Fruit fly (Drosophila melanogaster) whole organism, adult: ENCODE data around the gene mag.

ENCODE experiments used
- CG11617 ChIP-seq: fragments of 200-800 bp; sonication (Bioruptor generic); optimal IDR thresholded peaks from 2 replicates; lab custom pipeline; 2017; ENCODE audit warnings: mild to moderate bottlenecking, missing biosample characterization, missing genetic modification reagents, missing genetic modification characterization
- CG12768 ChIP-seq: fragments of 200-800 bp; sonication (Bioruptor generic); optimal IDR thresholded peaks from 2 replicates; lab custom pipeline; 2017; ENCODE audit warnings: missing biosample characterization, missing genetic modification characterization, mild to moderate bottlenecking, moderate library complexity, missing genetic modification reagents
- CG14711 ChIP-seq: fragments of 200-800 bp; sonication (Bioruptor generic); optimal IDR thresholded peaks from 2 replicates; lab custom pipeline; 2018; ENCODE audit warnings: missing biosample characterization, mild to moderate bottlenecking, missing genetic modification characterization, moderate library complexity
- CG1620 ChIP-seq: fragments of 200-800 bp; sonication (Bioruptor generic); optimal IDR thresholded peaks from 2 replicates; lab custom pipeline; 2016; ENCODE audit warnings: missing biosample characterization, missing genetic modification characterization
- CG33017 ChIP-seq: fragments of 200-800 bp; sonication (Bioruptor generic); optimal IDR thresholded peaks from 2 replicates; lab custom pipeline; 2018; ENCODE audit warnings: missing biosample characterization, mild to moderate bottlenecking, missing genetic modification characterization, moderate library complexity
- CG5204 ChIP-seq: fragments of 200-800 bp; sonication (Bioruptor generic); optimal IDR thresholded peaks from 2 replicates; lab custom pipeline; 2016; ENCODE audit warnings: missing biosample characterization, missing genetic modification characterization
- CG7045 ChIP-seq: fragments of 200-800 bp; sonication (Bioruptor generic); optimal IDR thresholded peaks from 2 replicates; lab custom pipeline; 2017; ENCODE audit warnings: missing biosample characterization, mild to moderate bottlenecking, missing genetic modification characterization
- CG7101 ChIP-seq: fragments of 200-800 bp; sonication (Bioruptor generic); optimal IDR thresholded peaks from 2 replicates; lab custom pipeline; 2018; ENCODE audit warnings: missing biosample characterization, mild to moderate bottlenecking, missing genetic modification characterization, moderate library complexity
- Clk ChIP-seq: fragments of 200-800 bp; sonication (Bioruptor generic); optimal IDR thresholded peaks from 2 replicates; lab custom pipeline; 2017; ENCODE audit warnings: missing biosample characterization, missing genetic modification characterization
- Crg-1 ChIP-seq: fragments of 200-800 bp; sonication (Bioruptor generic); optimal IDR thresholded peaks from 2 replicates; lab custom pipeline; 2016; ENCODE audit warnings: missing biosample characterization, missing genetic modification characterization
- Hr96 ChIP-seq: fragments of 200-800 bp; sonication (Bioruptor generic); optimal IDR thresholded peaks from 2 replicates; lab custom pipeline; 2016; ENCODE audit warnings: missing biosample characterization, missing genetic modification characterization
- Mnt ChIP-seq: fragments of 200-800 bp; sonication (Bioruptor generic); optimal IDR thresholded peaks from 2 replicates; lab custom pipeline; 2016; ENCODE audit warnings: missing biosample characterization, mild to moderate bottlenecking, missing genetic modification characterization
- bab1 ChIP-seq: fragments of 200-800 bp; sonication (Bioruptor generic); optimal IDR thresholded peaks from 3 replicates; lab custom pipeline; 2019; ENCODE audit warnings: missing biosample characterization, mild to moderate bottlenecking, missing genetic modification characterization, moderate library complexity
- cic ChIP-seq: fragments of 200-800 bp; sonication (Bioruptor generic); optimal IDR thresholded peaks from 2 replicates; lab custom pipeline; 2017; ENCODE audit warnings: missing biosample characterization, mild to moderate bottlenecking, missing genetic modification characterization, moderate library complexity
- cnc ChIP-seq, 2 experiments: fragments of >200 bp; optimal IDR thresholded peaks; 2 replicates each; lab custom pipeline; 2017
- kay ChIP-seq: fragments of 200-800 bp; sonication (Bioruptor generic); peaks from one replicate; lab custom pipeline; 2016; ENCODE audit warnings: missing biosample characterization, missing genetic modification characterization, borderline replicate concordance
- ovo ChIP-seq: fragments of 200-800 bp; sonication (Bioruptor generic); optimal IDR thresholded peaks from 2 replicates; lab custom pipeline; 2016; ENCODE audit warnings: missing biosample characterization, missing genetic modification characterization
- pad ChIP-seq: fragments of 200-800 bp; sonication (Bioruptor generic); optimal IDR thresholded peaks from 3 replicates; lab custom pipeline; 2017; ENCODE audit warnings: missing biosample characterization, missing genetic modification characterization, mild to moderate bottlenecking, moderate library complexity, missing genetic modification reagents
- tj ChIP-seq: fragments of 200-800 bp; sonication (Bioruptor generic); optimal IDR thresholded peaks from 3 replicates; lab custom pipeline; 2017; ENCODE audit warnings: missing biosample characterization, mild to moderate bottlenecking, missing genetic modification characterization, moderate library complexity
- toe ChIP-seq: fragments of 200-800 bp; sonication (Bioruptor generic); optimal IDR thresholded peaks from 2 replicates; lab custom pipeline; 2016; ENCODE audit warnings: missing biosample characterization, missing genetic modification characterization

Gene mag

dm6 chr3L:20446030-20446429 is 14.5 kb upstream of the mag start:
- TF ChIP-seq CG33017 (tag; lab: Kevin White, UChicago) (no peak), CG1620 (no peak), Mnt (GFP tag; lab: Kevin White, UChicago) (peak; percentile 34), cic (GFP tag; lab: Kevin White, UChicago) (peak; percentile 36), CG7101 (tag; lab: Kevin White, UChicago) (no peak)

dm6 chr3L:20447337-20447736 is 13.1 kb upstream of the mag start:
- TF ChIP-seq CG33017 (tag; lab: Kevin White, UChicago) = no peak
- TF ChIP-seq CG11617 = no peak
- TF ChIP-seq cnc (optimal IDR thresholded peaks at IDR 0.05; lab: Kevin White, UChicago) = no peak
- no peak for TF ChIP-seq CG12768 (GFP tag; lab: Kevin White, UChicago)
- no peak for TF ChIP-seq Crg-1
- no peak for TF ChIP-seq CG7045 (GFP tag; lab: Kevin White, UChicago)
- no peak for TF ChIP-seq pad (GFP tag; lab: Kevin White, UChicago)
- TF ChIP-seq ovo (GFP tag; lab: Kevin White, UChicago) = no peak
- no peak for TF ChIP-seq cic (GFP tag; lab: Kevin White, UChicago)

DNA sequence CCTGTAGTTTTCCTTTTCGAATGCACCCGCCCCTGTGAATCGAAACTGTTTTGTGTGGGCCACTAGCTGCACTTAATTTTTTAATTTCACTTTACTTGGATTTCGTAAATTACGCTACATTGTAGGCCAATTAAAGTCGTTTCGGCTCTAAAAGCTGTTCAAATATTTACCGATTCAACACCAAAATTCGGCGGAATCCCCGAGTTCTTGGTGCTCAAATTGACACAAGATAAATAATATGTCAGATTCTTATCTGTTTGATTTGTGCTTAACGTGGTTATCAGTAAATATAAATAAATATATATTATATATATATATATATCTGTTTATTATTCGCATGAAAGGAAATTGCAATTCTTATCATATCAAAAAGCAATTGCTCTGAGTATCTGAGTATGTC is 12.5 kb upstream of the mag start:
- TF ChIP-seq CG7045 (GFP tag; lab: Kevin White, UChicago) = no peak
- TF ChIP-seq toe (GFP tag; lab: Kevin White, UChicago) = no peak
- TF ChIP-seq CG14711 (tag; lab: Kevin White, UChicago) = peak; percentile 17
- TF ChIP-seq ovo (GFP tag; lab: Kevin White, UChicago) = no peak
- peak; percentile 35 for TF ChIP-seq CG7101 (tag; lab: Kevin White, UChicago)
- no peak for TF ChIP-seq bab1
- no peak for TF ChIP-seq tj (GFP tag; lab: Kevin White, UChicago)
- TF ChIP-seq Hr96 (GFP tag; lab: Kevin White, UChicago) = no peak
- no peak for TF ChIP-seq kay (GFP tag; lab: Kevin White, UChicago)
- TF ChIP-seq cic (GFP tag; lab: Kevin White, UChicago) = no peak
- TF ChIP-seq cnc (optimal IDR thresholded peaks at IDR 0.05; lab: Kevin White, UChicago) = no peak
- TF ChIP-seq Mnt (GFP tag; lab: Kevin White, UChicago) = no peak
- TF ChIP-seq pad (GFP tag; lab: Kevin White, UChicago) = no peak
- TF ChIP-seq CG11617 = peak; percentile 4
- no peak for TF ChIP-seq Crg-1
- no peak for TF ChIP-seq CG1620
- no peak for TF ChIP-seq CG5204 (GFP tag; lab: Kevin White, UChicago)
- peak; percentile 4 for TF ChIP-seq CG12768 (GFP tag; lab: Kevin White, UChicago)
- no peak for TF ChIP-seq Clk
- TF ChIP-seq CG33017 (tag; lab: Kevin White, UChicago) = no peak

- TF ChIP-seq CG1620 = no peak
- TF ChIP-seq pad (GFP tag; lab: Kevin White, UChicago) = no peak
Observed at dm6 chr3L:20448773-20449172, 11.7 kb upstream of the mag start.

DNA sequence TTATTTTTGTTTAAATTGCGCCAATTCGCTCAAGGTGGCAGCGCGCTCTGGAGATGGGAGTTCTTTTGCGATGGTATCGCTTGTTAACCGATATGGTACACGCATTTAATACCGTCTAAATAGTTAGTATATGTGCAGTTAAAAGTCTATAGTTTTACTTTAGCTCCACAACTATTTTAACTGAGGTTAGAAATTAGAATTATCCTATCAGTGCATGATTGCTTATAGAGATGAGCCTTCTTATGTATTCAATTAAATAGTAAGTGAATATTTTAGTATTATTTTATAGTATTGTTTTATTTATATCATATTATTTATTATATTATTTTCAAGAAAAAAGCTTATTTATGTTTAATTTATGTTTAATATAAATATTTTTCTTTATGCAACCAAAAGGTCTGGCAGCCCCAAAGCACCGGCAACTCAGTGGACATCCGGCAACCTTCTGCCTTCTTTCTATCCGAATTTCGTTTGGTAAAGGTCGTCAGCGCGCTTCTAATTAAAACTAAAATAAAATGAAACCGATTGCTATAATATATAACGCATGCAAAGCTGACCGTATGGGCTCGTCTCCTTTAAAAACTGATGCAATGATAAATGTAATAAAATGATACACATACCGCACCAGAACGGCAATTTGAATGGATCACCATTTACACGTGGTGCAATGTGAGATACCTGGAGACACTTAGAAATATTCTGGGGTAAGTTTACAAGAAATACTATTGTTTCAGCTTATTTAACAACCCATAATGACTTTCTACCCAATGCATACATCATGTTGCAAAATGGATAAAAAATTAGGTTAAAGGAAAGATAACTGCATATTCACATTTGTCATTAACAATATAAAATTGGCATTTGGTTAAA is 7.4 kb upstream of the mag start, which contains the start of gene CG5199:
TSS of gene CG5199 (minus strand) at position 52 of the 870 bp plus-strand sequence.
- no peak for TF ChIP-seq bab1
- peak; percentile 13 for TF ChIP-seq CG33017 (tag; lab: Kevin White, UChicago)
- peak; percentile 53 for TF ChIP-seq toe (GFP tag; lab: Kevin White, UChicago)
- peak; percentile 14 for TF ChIP-seq Crg-1
- peak; percentile 55 for TF ChIP-seq CG7045 (GFP tag; lab: Kevin White, UChicago)
- no peak for TF ChIP-seq cnc (optimal IDR thresholded peaks at IDR 0.05; lab: Kevin White, UChicago)
- peak; percentile 83 for TF ChIP-seq Mnt (GFP tag; lab: Kevin White, UChicago)
- TF ChIP-seq CG11617 = peak; percentile 72
- TF ChIP-seq CG1620 = no peak
- TF ChIP-seq CG12768 (GFP tag; lab: Kevin White, UChicago) = peak; percentile 56
- TF ChIP-seq ovo (GFP tag; lab: Kevin White, UChicago) = peak; percentile 34
- TF ChIP-seq tj (GFP tag; lab: Kevin White, UChicago) = peak; percentile 28
- peak; percentile 26 for TF ChIP-seq CG5204 (GFP tag; lab: Kevin White, UChicago)
- TF ChIP-seq pad (GFP tag; lab: Kevin White, UChicago) = peak; percentile 49
- peak; percentile 71 for TF ChIP-seq CG7101 (tag; lab: Kevin White, UChicago)
- TF ChIP-seq CG14711 (tag; lab: Kevin White, UChicago) = peak; percentile 60
- TF ChIP-seq cic (GFP tag; lab: Kevin White, UChicago) = no peak

DNA sequence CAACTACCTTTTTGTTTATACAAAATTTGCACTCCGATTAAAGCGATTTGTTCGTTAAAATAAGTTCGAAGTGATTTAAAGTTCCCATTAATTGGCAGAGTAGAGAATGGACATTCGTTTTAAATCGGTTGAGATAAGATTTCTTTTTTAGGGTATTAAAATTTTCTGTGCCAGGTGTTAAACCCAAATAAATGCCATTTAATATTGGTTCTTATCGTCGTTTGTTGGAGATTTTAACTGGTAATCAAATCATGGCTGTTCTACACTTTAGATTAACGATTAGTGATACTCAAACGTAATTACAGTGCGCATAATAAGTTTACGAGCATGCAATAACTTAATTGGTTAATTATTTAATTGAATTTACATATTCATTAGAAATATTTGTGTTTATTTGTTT is 1.9 kb downstream of the mag start:
- TF ChIP-seq CG1620 (no peak), CG12768 (GFP tag; lab: Kevin White, UChicago) (no peak), toe (GFP tag; lab: Kevin White, UChicago) (no peak), bab1 (no peak)

dm6 chr3L:20464677-20465076 is 4.2 kb downstream of the mag start, which contains the start of gene atk:
atk (minus strand) TSS chr3L:20464862.
- no peak for TF ChIP-seq bab1
- TF ChIP-seq CG33017 (tag; lab: Kevin White, UChicago) = no peak
- no peak for TF ChIP-seq cnc (optimal IDR thresholded peaks at IDR 0.05; lab: Kevin White, UChicago)
- TF ChIP-seq CG14711 (tag; lab: Kevin White, UChicago) = no peak
- no peak for TF ChIP-seq Mnt (GFP tag; lab: Kevin White, UChicago)
- no peak for TF ChIP-seq CG11617
- no peak for TF ChIP-seq kay (GFP tag; lab: Kevin White, UChicago)
- TF ChIP-seq Hr96 (GFP tag; lab: Kevin White, UChicago) = no peak
- no peak for TF ChIP-seq tj (GFP tag; lab: Kevin White, UChicago)
